Fruit fly (Drosophila melanogaster) whole organism, wandering third instar larva: ENCODE data around the gene CCKLR-17D1.
A peak's percentile ranks its signal among the peaks of the same experiment; 100 is the strongest.

Source experiments
- Abd-B ChIP-seq: fragments of >200 bp; optimal IDR thresholded peaks from 2 replicates; lab custom pipeline; 2017; ENCODE audit warnings: missing biosample characterization, missing genetic modification characterization
- CG32264 ChIP-seq: fragments of 200-800 bp; sonication (Bioruptor generic); optimal IDR thresholded peaks from 2 replicates; lab custom pipeline; 2016; ENCODE audit warnings: missing biosample characterization, missing genetic modification characterization
- CrebA ChIP-seq: fragments of 200-800 bp; sonication (Bioruptor generic); optimal IDR thresholded peaks from 2 replicates; lab custom pipeline; 2016; ENCODE audit warnings: missing biosample characterization, mild to moderate bottlenecking, missing genetic modification characterization, borderline replicate concordance
- Dfd ChIP-seq: fragments of >200 bp; optimal IDR thresholded peaks from 2 replicates; lab custom pipeline; 2017; ENCODE audit warnings: missing biosample characterization, missing genetic modification characterization
- Dif ChIP-seq: fragments of 200-275, 200-300 bp; sonication (Bioruptor generic); optimal IDR thresholded peaks from 2 replicates; lab custom pipeline; 2018; ENCODE audit warnings: missing biosample characterization, missing genetic modification characterization; ENCODE audit not compliant: partially characterized antibody
- GATAd ChIP-seq: sonication (Bioruptor generic); optimal IDR thresholded peaks from 2 replicates; lab custom pipeline; 2016; ENCODE audit warnings: missing biosample characterization, missing genetic modification characterization
- HLH106 ChIP-seq: fragments of 200-800 bp; optimal IDR thresholded peaks from 3 replicates; lab custom pipeline; 2019; ENCODE audit warnings: missing biosample characterization, mild to moderate bottlenecking, missing genetic modification characterization, moderate library complexity
- Hnf4 ChIP-seq: fragments of 200-800 bp; sonication (Bioruptor generic); optimal IDR thresholded peaks from 2 replicates; lab custom pipeline; 2016; ENCODE audit warnings: missing biosample characterization, mild to moderate bottlenecking, missing genetic modification characterization
- Hr78 ChIP-seq: fragments of >200 bp; optimal IDR thresholded peaks from 2 replicates; lab custom pipeline; 2017; ENCODE audit warnings: missing biosample characterization, missing genetic modification characterization
- Jra ChIP-seq: sonication (Bioruptor generic); optimal IDR thresholded peaks from 2 replicates; lab custom pipeline; 2016; ENCODE audit warnings: missing biosample characterization, missing genetic modification characterization
- Mio ChIP-seq: sonication (Bioruptor generic); optimal IDR thresholded peaks from 2 replicates; lab custom pipeline; 2016; ENCODE audit warnings: missing biosample characterization, missing genetic modification characterization
- Myc ChIP-seq: fragments of >200 bp; optimal IDR thresholded peaks from 2 replicates; lab custom pipeline; 2017
- N ChIP-seq: fragments of >200 bp; optimal IDR thresholded peaks from 2 replicates; lab custom pipeline; 2018; ENCODE audit warnings: missing biosample characterization, missing external identifiers, missing genetic modification characterization
- OdsH ChIP-seq: fragments of 200-800 bp; sonication (Bioruptor generic); optimal IDR thresholded peaks from 2 replicates; lab custom pipeline; 2016; ENCODE audit warnings: missing biosample characterization, mild to moderate bottlenecking, missing genetic modification characterization
- Rel ChIP-seq, 2 experiments: fragments of 200-800 bp; sonication (Bioruptor generic) in 1 of 2; optimal IDR thresholded peaks; 2 replicates in 1 of 2; 3 replicates in 1 of 2; lab custom pipeline; 2016 to 2019; ENCODE audit warnings: mild to moderate bottlenecking in 2 of 2, missing biosample characterization in 2 of 2, missing genetic modification characterization in 2 of 2, moderate library complexity in 1 of 2
- Sp1 ChIP-seq: fragments of 200-800 bp; sonication (Bioruptor generic); optimal IDR thresholded peaks from 3 replicates; lab custom pipeline; 2019; ENCODE audit warnings: missing biosample characterization, mild to moderate bottlenecking, missing genetic modification characterization, moderate library complexity
- br ChIP-seq: fragments of 200-800 bp; sonication (Bioruptor generic); optimal IDR thresholded peaks from 2 replicates; lab custom pipeline; 2016; ENCODE audit warnings: missing biosample characterization, missing genetic modification characterization
- brk ChIP-seq: fragments of 200-800 bp; sonication (Bioruptor generic); optimal IDR thresholded peaks from 2 replicates; lab custom pipeline; 2016; ENCODE audit warnings: missing biosample characterization, mild to moderate bottlenecking, missing genetic modification characterization
- dl ChIP-seq, 2 experiments: fragments of 175-275, 200-275 bp in 1 of 2; fragments of 200-275 bp in 1 of 2; sonication (Bioruptor generic); optimal IDR thresholded peaks; lab custom pipeline; 2018; ENCODE audit warnings: mild to moderate bottlenecking in 2 of 2, missing biosample characterization in 2 of 2, missing genetic modification characterization in 2 of 2, moderate library complexity in 2 of 2; ENCODE audit not compliant: partially characterized antibody in 2 of 2, insufficient read depth in 1 of 2
- dmrt93B ChIP-seq: fragments of 200-800 bp; sonication (Bioruptor generic); optimal IDR thresholded peaks from 2 replicates; lab custom pipeline; 2018; ENCODE audit warnings: missing biosample characterization, mild to moderate bottlenecking, missing genetic modification characterization
- dsf ChIP-seq: sonication (Bioruptor generic); optimal IDR thresholded peaks from 2 replicates; lab custom pipeline; 2016; ENCODE audit warnings: missing biosample characterization, missing genetic modification characterization, borderline replicate concordance
- ey ChIP-seq: fragments of 200-800 bp; sonication (Bioruptor generic); optimal IDR thresholded peaks from 2 replicates; lab custom pipeline; 2016; ENCODE audit warnings: missing biosample characterization, missing genetic modification characterization
- fru ChIP-seq: fragments of 200-800 bp; sonication (Bioruptor generic); optimal IDR thresholded peaks from 3 replicates; lab custom pipeline; 2016; ENCODE audit warnings: missing biosample characterization, mild to moderate bottlenecking, missing genetic modification characterization
- h ChIP-seq: fragments of 200-800 bp; sonication (Bioruptor generic); optimal IDR thresholded peaks from 3 replicates; lab custom pipeline; 2016; ENCODE audit warnings: missing biosample characterization, mild to moderate bottlenecking, missing genetic modification characterization
- jim ChIP-seq: fragments of 175-275, 200-325 bp; sonication (Bioruptor generic); optimal IDR thresholded peaks from 2 replicates; lab custom pipeline; 2016; ENCODE audit warnings: missing biosample characterization, mild to moderate bottlenecking, missing genetic modification characterization
- lola ChIP-seq: fragments of >200 bp; optimal IDR thresholded peaks from 2 replicates; lab custom pipeline; 2017; ENCODE audit warnings: missing biosample characterization, missing genetic modification characterization
- psq ChIP-seq: fragments of 200-800 bp; sonication (Bioruptor generic); optimal IDR thresholded peaks from 3 replicates; lab custom pipeline; 2017; ENCODE audit warnings: missing biosample characterization, mild to moderate bottlenecking, missing genetic modification characterization, moderate library complexity
- rgr ChIP-seq: fragments of 200-800 bp; sonication (Bioruptor generic); optimal IDR thresholded peaks from 3 replicates; lab custom pipeline; 2016; ENCODE audit warnings: missing biosample characterization, mild to moderate bottlenecking, missing genetic modification characterization
- sage ChIP-seq: fragments of 200-800 bp; sonication (Bioruptor generic); optimal IDR thresholded peaks from 2 replicates; lab custom pipeline; 2016; ENCODE audit warnings: missing biosample characterization, mild to moderate bottlenecking, missing genetic modification characterization
- sv ChIP-seq: fragments of 200-800 bp; sonication (Bioruptor generic); optimal IDR thresholded peaks from 3 replicates; lab custom pipeline; 2016; ENCODE audit warnings: missing biosample characterization, missing genetic modification characterization
- usp ChIP-seq: fragments of >200 bp; optimal IDR thresholded peaks from 2 replicates; lab custom pipeline; 2017; ENCODE audit warnings: missing biosample characterization, missing genetic modification characterization
- woc ChIP-seq: sonication (Bioruptor generic); optimal IDR thresholded peaks from 2 replicates; lab custom pipeline; 2016; ENCODE audit warnings: missing biosample characterization, mild to moderate bottlenecking, missing genetic modification characterization

CCKLR-17D1 gene

dm6 chrX:18771995-18772394 is 45.6 kb upstream of the CCKLR-17D1 start:
- TF ChIP-seq N (GFP tag; lab: Kevin White, UChicago), result peak; percentile 87
- TF ChIP-seq psq, result no peak
- TF ChIP-seq Myc (lab: Kevin White, UChicago), result peak; percentile 83
- TF ChIP-seq dsf, result no peak
- peak; percentile 35 for TF ChIP-seq Hr78 (GFP tag; lab: Kevin White, UChicago)
- no peak for TF ChIP-seq dl (GFP tag; optimal IDR thresholded peaks at IDR 0.05; lab: Kevin White, UChicago; ENCODE audit: insufficient read depth in 1 of 2, partially characterized antibody in 2 of 2)

- TF ChIP-seq Mio (GFP tag; lab: Kevin White, UChicago) (no peak), br (GFP tag; lab: Kevin White, UChicago) (no peak), HLH106 (tag; lab: Kevin White, UChicago) (no peak), OdsH (GFP tag; lab: Kevin White, UChicago) (no peak)
Measured at dm6 chrX:18771356-18771755, 45.0 kb upstream of the CCKLR-17D1 start.

- TF ChIP-seq lola (GFP tag; lab: Kevin White, UChicago) (no peak), Rel (GFP tag; optimal IDR thresholded peaks at IDR 0.05; lab: Kevin White, UChicago) (no peak), Rel (tag; optimal IDR thresholded peaks at IDR 0.05; lab: Kevin White, UChicago) (no peak), h (GFP tag; lab: Kevin White, UChicago) (no peak)
- TF ChIP-seq, all 38 proteins: peak for 0
Measured at dm6 chrX:18748206-18748605, 21.8 kb upstream of the CCKLR-17D1 start, which contains the start of gene CG12609. Gene CG12609, minus strand, starts transcription at chrX:18748306.

- TF ChIP-seq Dif (GFP tag; lab: Kevin White, UChicago), result no peak
- TF ChIP-seq Sp1, result no peak
- no peak for TF ChIP-seq fru
- no peak for TF ChIP-seq Abd-B
- TF ChIP-seq Dfd, result no peak
- TF ChIP-seq rgr, result no peak
- TF ChIP-seq usp (GFP tag; lab: Kevin White, UChicago), result no peak
- no peak for TF ChIP-seq sv (GFP tag; lab: Kevin White, UChicago)
- no peak for TF ChIP-seq h (GFP tag; lab: Kevin White, UChicago)
- no peak for TF ChIP-seq HLH106 (tag; lab: Kevin White, UChicago)
- TF ChIP-seq CrebA, result no peak
- no peak for TF ChIP-seq sage
Measured at dm6 chrX:18739795-18740194, 13.4 kb upstream of the CCKLR-17D1 start, which contains the start of gene CG6873. Gene CG6873, minus strand, starts transcription at chrX:18739895.

dm6 chrX:18725572-18725971 is 800 bp downstream of the CCKLR-17D1 start, which contains the start of gene CG42302:
Gene CG42302, minus strand, starts transcription at chrX:18725672.
- TF ChIP-seq ey (GFP tag; lab: Kevin White, UChicago) (no peak), jim (GFP tag; lab: Kevin White, UChicago) (no peak), dsf (no peak), GATAd (GFP tag; lab: Kevin White, UChicago) (no peak), sage (no peak), Sp1 (no peak), dmrt93B (no peak), CG32264 (no peak), Mio (GFP tag; lab: Kevin White, UChicago) (no peak), Rel (GFP tag; optimal IDR thresholded peaks at IDR 0.05; lab: Kevin White, UChicago) (no peak), Rel (tag; optimal IDR thresholded peaks at IDR 0.05; lab: Kevin White, UChicago) (no peak), br (GFP tag; lab: Kevin White, UChicago) (no peak), brk (GFP tag; lab: Kevin White, UChicago) (no peak)

- TF ChIP-seq Dfd (no peak), Jra (GFP tag; lab: Kevin White, UChicago) (no peak), Hr78 (GFP tag; lab: Kevin White, UChicago) (no peak), lola (GFP tag; lab: Kevin White, UChicago) (no peak), dl (GFP tag; optimal IDR thresholded peaks at IDR 0.05; lab: Kevin White, UChicago; ENCODE audit: insufficient read depth in 1 of 2, partially characterized antibody in 2 of 2) (no peak), rgr (no peak), woc (GFP tag; lab: Kevin White, UChicago) (no peak), Mio (GFP tag; lab: Kevin White, UChicago) (no peak), br (GFP tag; lab: Kevin White, UChicago) (no peak), brk (GFP tag; lab: Kevin White, UChicago) (no peak), jim (GFP tag; lab: Kevin White, UChicago) (no peak), ey (GFP tag; lab: Kevin White, UChicago) (no peak), CG32264 (no peak), dmrt93B (no peak), Hnf4 (GFP tag; lab: Kevin White, UChicago) (no peak), h (GFP tag; lab: Kevin White, UChicago) (no peak)
- TF ChIP-seq, all 38 proteins: peak for 0
Measured at dm6 chrX:18709565-18709964, 16.8 kb downstream of the CCKLR-17D1 start, which contains the start of gene Cyp308a1. Gene Cyp308a1, plus strand, starts transcription at chrX:18709865.
